Worm (Caenorhabditis elegans): ENCODE data around the gene C25G4.17.

DNA sequence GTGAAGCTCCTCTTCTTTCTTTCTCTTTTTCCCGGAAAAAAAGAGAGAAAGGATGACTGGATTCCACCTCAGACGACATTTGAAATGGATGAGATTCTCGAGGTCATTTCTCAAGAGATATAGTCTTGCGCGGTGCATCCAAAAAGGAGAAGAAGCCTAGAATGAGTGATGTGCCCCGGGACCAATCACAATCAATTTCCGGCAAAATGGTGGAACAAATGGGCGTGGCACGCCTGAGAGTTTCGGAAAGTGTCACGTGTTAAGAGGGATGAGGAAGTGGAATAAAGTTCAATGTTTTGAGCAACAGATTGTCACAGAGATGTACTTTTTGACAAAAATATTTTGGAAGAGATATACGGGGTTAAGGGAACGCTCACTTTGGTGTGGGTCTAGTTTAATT lies 16.2 kb upstream of the C25G4.17 start:
- TF ChIP-seq lin-13 (tag; optimal IDR thresholded peaks at IDR 0.05) = no peak
- no peak for TF ChIP-seq unc-39 (tag; optimal IDR thresholded peaks at IDR 0.05)
- no peak for TF ChIP-seq snpc-4 (tag; optimal IDR thresholded peaks at IDR 0.05)
- TF ChIP-seq mls-2 (tag; optimal IDR thresholded peaks at IDR 0.05) = no peak
- no peak for TF ChIP-seq nhr-28 (tag; optimal IDR thresholded peaks at IDR 0.05)
- no peak for TF ChIP-seq elt-3 (tag; optimal IDR thresholded peaks at IDR 0.05)
- TF ChIP-seq lsy-2 (tag; optimal IDR thresholded peaks at IDR 0.05) = no peak
- no peak for TF ChIP-seq nhr-237 (tag; optimal IDR thresholded peaks at IDR 0.05)
- no peak for TF ChIP-seq flh-1 (GFP tag; optimal IDR thresholded peaks at IDR 0.05)
- TF ChIP-seq nhr-76 (tag; optimal IDR thresholded peaks at IDR 0.05) = no peak
- TF ChIP-seq nhr-12 (tag; optimal IDR thresholded peaks at IDR 0.05) = no peak
- no peak for TF ChIP-seq elt-1 (tag; optimal IDR thresholded peaks at IDR 0.05; ENCODE audit: borderline replicate concordance, insufficient read depth)
- no peak for TF ChIP-seq blmp-1 (tag; optimal IDR thresholded peaks at IDR 0.05)
- TF ChIP-seq ztf-11 (tag; optimal IDR thresholded peaks at IDR 0.05) = no peak
